Worm (Caenorhabditis elegans): ENCODE measurements around the gene Y49F6B.13.
"Not testable (repeated sequence)": the region's sequence is repeated elsewhere in the genome, so short reads cannot be mapped to it uniquely, and the experiment has no call there.

The Y49F6B.13 gene

DNA sequence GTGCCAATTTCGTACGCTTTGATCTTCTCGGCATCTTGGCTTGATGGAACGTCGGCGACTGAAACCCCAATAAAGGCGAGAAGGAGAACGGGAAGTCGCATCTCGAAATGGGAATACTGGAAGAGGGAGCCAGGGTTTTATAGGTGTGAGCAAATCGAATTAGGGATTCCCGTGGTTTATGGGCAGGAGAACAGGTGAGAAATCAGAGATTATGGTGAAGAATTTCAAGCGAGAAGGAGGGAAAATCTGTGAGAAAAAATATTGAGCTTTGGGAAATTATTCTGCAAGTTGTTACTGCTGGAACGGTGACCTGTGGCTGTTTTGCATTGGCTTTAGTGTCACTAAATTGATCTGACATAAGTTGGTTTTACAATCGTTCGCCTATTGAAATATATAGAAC lies at the start of gene Y49F6B.13:
TSS of gene Y49F6B.13 (minus strand) at position 101 of the 400 bp plus-strand sequence.
- TF ChIP-seq dao-5 (tag; optimal IDR thresholded peaks at IDR 0.05) = no peak
- TF ChIP-seq W03F9.2 (tag; optimal IDR thresholded peaks at IDR 0.05) = no peak
- TF ChIP-seq him-1 (tag; optimal IDR thresholded peaks at IDR 0.05) = no peak

DNA sequence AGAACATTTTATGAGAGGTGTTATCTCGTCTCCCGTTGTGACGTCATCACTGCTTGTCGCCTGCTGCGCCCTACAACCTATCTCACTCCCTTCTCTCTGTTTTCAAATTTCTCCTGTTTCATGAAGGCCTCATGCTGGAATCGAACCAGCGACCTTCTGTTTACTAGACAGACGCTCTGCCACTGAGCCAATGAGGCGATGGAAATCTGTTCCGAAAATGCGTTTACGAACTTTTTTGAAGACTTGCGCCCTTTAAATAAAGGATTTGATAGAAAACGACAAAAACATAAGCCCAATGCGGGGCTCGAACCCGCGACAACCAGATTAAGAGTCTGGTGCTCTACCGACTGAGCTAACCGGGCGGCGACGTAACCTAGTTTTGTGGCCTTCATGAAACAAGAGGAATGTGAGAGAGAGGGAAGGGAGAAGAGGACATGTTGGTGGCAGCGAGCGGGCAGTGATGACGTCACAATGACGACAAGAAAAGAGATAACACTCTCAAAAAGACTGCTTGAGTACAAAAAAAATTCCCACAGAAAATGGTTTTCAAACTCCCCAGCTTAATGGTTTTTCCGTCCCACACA lies 47.5 kb upstream of the Y49F6B.13 start, which contains the start of gene clec-126:
TSS of gene clec-126 (plus strand) at position 534 of the 584 bp plus-strand sequence.
- TF ChIP-seq dao-5 (tag; optimal IDR thresholded peaks at IDR 0.05) (peak; percentile 15), him-1 (tag; optimal IDR thresholded peaks at IDR 0.05) (peak; percentile 79), W03F9.2 (tag; optimal IDR thresholded peaks at IDR 0.05) (peak; percentile 41)

DNA sequence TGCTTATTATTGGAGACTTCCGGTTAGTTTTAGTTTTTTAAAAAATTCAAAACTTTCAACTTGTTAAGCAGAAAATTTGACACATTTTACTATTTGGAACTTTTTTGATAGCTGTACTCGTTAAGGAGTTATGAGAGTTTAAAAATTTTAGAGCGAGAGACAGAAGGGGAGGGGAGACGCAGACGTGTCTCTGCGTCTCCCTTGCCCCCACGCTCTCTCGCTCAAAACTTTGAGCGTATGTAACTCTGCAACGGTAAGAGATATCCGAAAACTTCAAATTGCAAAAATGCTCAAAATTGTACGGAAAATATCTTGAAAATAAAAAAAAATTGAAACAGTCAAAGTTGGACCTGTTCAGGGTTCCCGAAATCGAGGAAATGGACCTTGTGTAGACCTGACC lies 44.7 kb upstream of the Y49F6B.13 start:
- no peak for TF ChIP-seq him-1 (tag; optimal IDR thresholded peaks at IDR 0.05)
- no peak for TF ChIP-seq dao-5 (tag; optimal IDR thresholded peaks at IDR 0.05)
- no peak for TF ChIP-seq W03F9.2 (tag; optimal IDR thresholded peaks at IDR 0.05)

DNA sequence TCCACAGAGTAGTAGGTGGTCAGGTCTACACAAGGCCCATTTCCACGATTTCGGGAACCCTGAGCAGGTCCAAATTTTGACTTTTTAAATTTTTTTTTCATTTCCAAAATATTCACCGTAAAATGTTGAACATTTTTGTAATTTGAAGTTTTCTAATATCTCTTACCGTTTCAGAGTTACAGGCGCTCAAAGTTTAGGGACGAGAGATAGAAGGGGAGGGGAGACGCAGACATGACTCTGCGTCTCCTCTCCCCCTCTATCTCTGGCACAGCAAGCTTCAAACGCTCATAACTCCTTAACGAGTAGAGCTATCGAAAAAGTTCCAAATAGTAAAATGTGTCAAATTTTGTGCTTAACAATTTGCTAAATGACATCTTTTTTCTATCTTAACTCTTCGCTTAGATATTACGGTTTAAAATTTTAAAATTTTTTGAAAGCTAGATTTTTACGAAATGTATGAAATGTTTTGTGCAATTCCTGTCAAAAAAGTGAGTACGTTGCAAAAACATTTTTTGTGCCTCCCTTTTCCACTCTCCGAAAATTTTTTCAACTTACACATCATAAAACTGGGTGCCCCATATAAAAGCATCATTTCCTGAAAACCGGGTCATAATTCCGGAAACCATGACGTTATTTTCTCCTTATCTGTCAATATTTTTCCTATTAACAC lies 44.0 kb upstream of the Y49F6B.13 start, which contains the start of the genes Y49F6B.14 and clec-125:
TSS of gene Y49F6B.14 (minus strand) at position 101 of the 670 bp plus-strand sequence.
TSS of gene clec-125 (plus strand) at position 620 of the 670 bp plus-strand sequence.
- TF ChIP-seq him-1 (tag; optimal IDR thresholded peaks at IDR 0.05) = no peak
- no peak for TF ChIP-seq dao-5 (tag; optimal IDR thresholded peaks at IDR 0.05)
- no peak for TF ChIP-seq W03F9.2 (tag; optimal IDR thresholded peaks at IDR 0.05)

DNA sequence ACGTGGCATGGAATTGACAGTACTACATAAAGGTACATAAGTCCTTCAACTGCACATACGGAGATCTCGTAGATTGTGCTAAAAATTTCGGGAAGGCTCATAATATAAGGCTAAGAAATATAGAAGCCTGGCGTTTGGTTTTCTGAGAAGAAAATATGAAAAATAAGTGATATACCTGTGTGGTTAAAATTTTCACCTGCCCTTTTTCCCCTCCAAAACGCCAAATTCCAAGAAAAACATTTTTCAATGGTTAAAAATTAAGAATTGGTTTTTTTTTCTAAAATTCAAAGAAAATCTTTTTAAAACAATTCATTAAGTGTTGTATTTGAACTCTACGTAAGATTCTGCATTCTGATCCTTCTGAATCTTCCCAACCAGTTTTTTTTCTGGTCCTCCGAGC lies 43.1 kb upstream of the Y49F6B.13 start, which contains the start of gene srz-5:
TSS of gene srz-5 (minus strand) at position 101 of the 400 bp plus-strand sequence.
- no peak for TF ChIP-seq W03F9.2 (tag; optimal IDR thresholded peaks at IDR 0.05)
- no peak for TF ChIP-seq dao-5 (tag; optimal IDR thresholded peaks at IDR 0.05)
- TF ChIP-seq him-1 (tag; optimal IDR thresholded peaks at IDR 0.05) = no peak

DNA sequence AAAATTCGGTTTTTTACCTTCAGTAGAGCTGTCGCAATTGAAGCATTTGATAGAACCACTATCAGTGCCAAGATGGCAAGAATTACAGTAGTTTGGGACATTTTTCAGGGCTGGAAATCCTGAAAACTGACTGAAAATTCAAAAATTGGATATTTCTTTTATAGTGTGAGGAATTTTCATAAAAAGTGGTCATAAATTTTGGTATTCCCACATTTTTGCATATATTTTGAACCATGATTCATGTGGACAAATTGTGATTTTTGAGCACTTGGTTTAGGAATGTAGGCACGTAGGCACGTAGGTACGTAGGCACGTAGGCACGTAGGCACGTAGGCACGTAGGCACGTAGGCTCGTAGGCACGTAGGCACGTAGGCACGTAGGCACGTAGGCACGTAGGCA lies 40.7 kb upstream of the Y49F6B.13 start, which contains the start of gene Y49F6B.19:
TSS of gene Y49F6B.19 (minus strand) at position 101 of the 400 bp plus-strand sequence.
- TF ChIP-seq dao-5 (tag; optimal IDR thresholded peaks at IDR 0.05) (no peak), him-1 (tag; optimal IDR thresholded peaks at IDR 0.05) (no peak), W03F9.2 (tag; optimal IDR thresholded peaks at IDR 0.05) (no peak)

DNA sequence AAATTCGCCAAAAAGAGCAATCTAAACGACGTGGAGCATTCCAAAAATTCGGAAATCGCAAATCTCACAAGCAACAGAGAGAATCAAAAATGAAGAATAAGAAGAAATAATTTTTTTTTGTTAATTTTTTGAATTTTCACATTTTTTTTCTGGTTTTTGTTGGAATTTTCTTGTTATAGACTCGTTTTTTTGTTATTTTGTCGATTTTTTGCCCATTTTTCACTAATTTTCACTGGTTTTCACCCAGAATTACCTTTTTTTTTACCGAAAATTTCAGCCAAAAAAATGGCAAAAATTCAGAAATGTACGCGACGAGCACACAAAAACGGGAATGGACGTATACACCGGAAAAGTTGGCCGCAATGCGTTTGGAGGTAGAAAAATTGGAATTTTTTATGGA lies 33.2 kb upstream of the Y49F6B.13 start, which contains the start of gene cyh-1:
TSS of gene cyh-1 (plus strand) at position 301 of the 400 bp plus-strand sequence.
- TF ChIP-seq dao-5 (tag; optimal IDR thresholded peaks at IDR 0.05) (no peak), him-1 (tag; optimal IDR thresholded peaks at IDR 0.05) (no peak), W03F9.2 (tag; optimal IDR thresholded peaks at IDR 0.05) (no peak)

DNA sequence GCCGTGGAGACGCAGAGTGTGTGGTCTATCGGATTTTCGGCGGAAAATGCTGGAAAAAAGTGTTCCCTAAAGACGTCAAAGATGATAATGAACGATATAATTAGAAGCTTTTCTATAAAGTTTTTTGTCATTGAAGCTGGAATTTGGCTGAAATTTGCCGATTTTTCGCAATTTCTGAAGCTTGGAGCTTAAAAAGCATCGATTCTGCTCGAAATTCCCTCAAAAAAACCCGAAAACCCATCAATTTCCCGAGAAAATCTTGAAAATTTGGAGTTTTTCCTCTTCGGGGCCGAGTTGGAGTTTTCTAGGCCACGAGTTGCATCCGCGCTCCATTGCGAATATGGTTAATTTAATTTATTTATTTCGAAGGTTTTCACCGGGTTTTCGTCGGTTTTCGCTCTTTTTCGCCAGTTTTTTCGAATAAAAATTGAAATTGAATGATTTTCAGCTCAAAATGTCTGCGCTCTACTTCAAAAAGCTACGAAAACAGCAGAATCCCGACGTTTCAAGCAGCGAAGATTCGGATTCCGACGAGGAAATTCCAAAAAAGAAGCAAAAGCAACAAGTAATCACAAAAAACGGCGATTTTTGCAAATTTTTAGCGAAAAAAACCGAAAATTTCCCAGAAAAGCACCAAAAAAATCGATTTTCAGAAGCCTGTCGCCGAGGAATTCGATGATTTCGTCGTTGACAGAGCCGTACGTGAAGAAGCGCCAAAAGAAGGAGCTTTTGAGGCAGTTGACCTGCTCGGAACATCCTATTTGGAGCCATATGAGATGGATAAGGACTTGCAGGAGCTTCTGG lies 31.2 kb upstream of the Y49F6B.13 start, which contains the start of the genes col-71 and Y49F6B.2:
TSS of gene col-71 (minus strand) at position 51 of the 804 bp plus-strand sequence.
TSS of gene Y49F6B.2 (plus strand) at position 449 of the 804 bp plus-strand sequence.
- TF ChIP-seq W03F9.2 (tag; optimal IDR thresholded peaks at IDR 0.05) = peak; percentile 74
- TF ChIP-seq dao-5 (tag; optimal IDR thresholded peaks at IDR 0.05) = no peak
- TF ChIP-seq him-1 (tag; optimal IDR thresholded peaks at IDR 0.05) = peak; percentile 36

DNA sequence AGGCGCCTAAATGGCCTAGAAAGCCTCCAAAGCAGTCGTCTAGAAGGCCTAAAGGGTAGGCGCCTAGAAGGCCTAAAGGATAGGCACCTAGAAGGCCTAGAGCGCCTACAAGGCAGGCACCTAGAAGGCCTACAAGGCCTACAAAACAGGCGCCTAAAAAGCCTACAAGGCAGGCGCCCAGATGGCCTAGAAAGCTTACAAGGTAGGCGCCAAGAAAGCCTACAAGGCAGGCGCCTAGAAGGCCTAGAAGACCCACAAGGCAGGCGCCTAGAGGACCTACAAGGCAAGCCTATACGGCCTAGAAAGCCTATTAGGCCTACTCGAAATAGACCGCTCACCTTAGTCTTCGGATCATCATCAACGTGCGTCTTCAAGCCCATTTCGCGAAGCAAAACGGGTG lies 30.5 kb upstream of the Y49F6B.13 start:
- TF ChIP-seq him-1 (tag; optimal IDR thresholded peaks at IDR 0.05) (no peak), W03F9.2 (tag; optimal IDR thresholded peaks at IDR 0.05) (no peak), dao-5 (tag; optimal IDR thresholded peaks at IDR 0.05) (no peak)

DNA sequence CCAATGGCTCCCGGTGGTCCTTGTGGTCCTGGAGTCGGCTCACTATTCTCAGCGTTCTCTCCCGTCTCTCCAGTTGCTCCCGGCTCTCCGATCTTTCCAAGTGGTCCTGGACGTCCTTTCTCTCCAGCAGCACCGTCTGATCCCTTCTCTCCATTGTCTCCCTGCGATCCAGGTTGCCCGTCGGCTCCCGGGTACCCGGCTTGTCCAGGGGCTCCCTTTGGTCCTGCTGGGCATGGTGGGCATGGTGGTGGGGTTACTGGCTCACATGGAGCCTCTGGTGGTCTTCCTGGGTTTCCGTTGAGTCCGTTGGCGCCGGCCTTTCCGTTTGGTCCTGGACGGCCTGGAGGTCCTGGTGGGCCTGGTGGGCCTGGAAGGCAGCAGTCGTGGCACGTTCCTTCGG lies 28.9 kb upstream of the Y49F6B.13 start:
- TF ChIP-seq W03F9.2 (tag; optimal IDR thresholded peaks at IDR 0.05) = no peak
- TF ChIP-seq dao-5 (tag; optimal IDR thresholded peaks at IDR 0.05) = no peak
- TF ChIP-seq him-1 (tag; optimal IDR thresholded peaks at IDR 0.05) = no peak

DNA sequence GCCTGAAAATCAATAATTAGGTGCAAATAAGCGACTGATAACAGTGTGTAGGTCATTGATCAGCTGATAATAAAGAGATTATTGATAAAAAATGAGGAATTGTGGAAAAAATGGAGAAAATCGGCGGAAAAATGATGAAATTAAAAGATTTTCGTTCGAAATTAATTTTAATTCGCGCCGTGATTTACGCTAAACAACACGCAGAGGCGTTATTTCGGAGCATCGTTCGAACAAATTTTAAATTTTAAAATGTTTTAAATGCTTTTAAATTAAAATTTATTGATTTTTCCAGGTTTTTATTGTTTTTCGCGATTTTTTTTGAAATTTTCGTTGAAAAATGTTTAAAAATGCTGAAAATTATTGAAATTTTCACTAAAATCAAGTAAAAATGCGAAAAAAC lies 27.9 kb upstream of the Y49F6B.13 start, which contains the start of gene Y49F6B.9:
TSS of gene Y49F6B.9 (minus strand) at position 2 of the 400 bp plus-strand sequence.
- no peak for TF ChIP-seq him-1 (tag; optimal IDR thresholded peaks at IDR 0.05)
- no peak for TF ChIP-seq dao-5 (tag; optimal IDR thresholded peaks at IDR 0.05)
- no peak for TF ChIP-seq W03F9.2 (tag; optimal IDR thresholded peaks at IDR 0.05)

DNA sequence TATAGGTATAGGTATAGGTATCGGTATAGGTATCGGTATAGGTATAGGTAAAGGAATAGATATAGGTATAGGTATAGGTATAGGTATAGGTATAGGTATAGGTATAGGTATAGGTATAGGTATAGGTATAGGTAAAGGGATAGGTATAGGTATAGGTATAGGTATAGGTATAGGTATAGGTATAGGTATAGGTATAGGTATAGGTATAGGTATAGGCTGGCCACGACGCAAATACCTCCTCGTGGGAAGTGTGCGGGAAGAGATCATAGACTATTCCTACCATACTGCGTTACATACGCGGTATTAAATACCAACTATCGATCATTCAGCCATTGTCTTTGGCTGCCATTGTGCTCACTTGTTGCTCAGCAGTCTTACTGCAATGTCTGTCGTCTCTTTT lies 19.3 kb upstream of the Y49F6B.13 start, which contains the start of gene fbxb-112:
TSS of gene fbxb-112 (plus strand) at position 301 of the 400 bp plus-strand sequence.
- not testable (repeated sequence) for TF ChIP-seq him-1, W03F9.2, dao-5 (tag; optimal IDR thresholded peaks at IDR 0.05)

DNA sequence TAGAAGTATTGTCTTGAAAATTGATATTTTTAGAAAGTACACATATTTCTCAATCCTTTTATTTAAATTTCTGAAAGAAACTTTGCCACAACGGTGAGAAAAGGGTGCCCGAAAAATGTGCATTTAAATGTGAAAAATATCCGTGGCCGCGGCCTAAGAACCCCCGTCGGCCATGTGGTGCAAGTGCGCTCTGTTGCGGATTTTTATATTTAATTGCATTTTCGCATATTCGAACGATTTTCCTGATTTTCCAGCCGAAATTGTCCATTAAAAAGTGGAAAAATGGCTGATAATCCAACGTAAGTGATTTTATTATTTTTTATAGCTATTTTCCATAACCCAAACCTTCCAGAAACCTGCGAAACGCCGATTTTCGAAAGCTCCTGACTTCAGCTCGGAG lies 10.7 kb upstream of the Y49F6B.13 start, which contains the start of gene smu-2:
TSS of gene smu-2 (plus strand) at position 178 of the 400 bp plus-strand sequence.
- TF ChIP-seq W03F9.2 (tag; optimal IDR thresholded peaks at IDR 0.05) (no peak), dao-5 (tag; optimal IDR thresholded peaks at IDR 0.05) (no peak), him-1 (tag; optimal IDR thresholded peaks at IDR 0.05) (no peak)
